Worm (Caenorhabditis elegans) whole organism, late embryonic: ENCODE results near the gene K01D12.1.

ENCODE experiments used
- F13H6.1 ChIP-seq: sonication (generic microtip); optimal IDR thresholded peaks from 2 replicates; lab custom pipeline; 2016; ENCODE audit warnings: missing genetic modification characterization, missing compliant biosample characterization
- T23F11.4 ChIP-seq: fragments of 200-800 bp; sonication (Bioruptor generic); optimal IDR thresholded peaks from 2 replicates; lab custom pipeline; 2018; ENCODE audit warnings: mild to moderate bottlenecking, missing genetic modification characterization, missing compliant biosample characterization
- Y22D7AL.16 ChIP-seq: sonication (generic microtip); optimal IDR thresholded peaks from 2 replicates; lab custom pipeline; 2016; ENCODE audit warnings: missing genetic modification characterization, missing compliant biosample characterization
- ahr-1 ChIP-seq: sonication (generic microtip); optimal IDR thresholded peaks from 2 replicates; lab custom pipeline; 2016; ENCODE audit warnings: missing genetic modification characterization, missing compliant biosample characterization
- ceh-14 ChIP-seq: sonication (generic microtip); optimal IDR thresholded peaks from 2 replicates; lab custom pipeline; 2016; ENCODE audit warnings: missing genotype, missing genetic modification characterization, missing compliant biosample characterization
- ceh-18 ChIP-seq: sonication (generic microtip); optimal IDR thresholded peaks from 2 replicates; lab custom pipeline; 2016; ENCODE audit warnings: missing genetic modification characterization, missing compliant biosample characterization
- ceh-24 ChIP-seq: sonication (generic microtip); optimal IDR thresholded peaks from 2 replicates; lab custom pipeline; 2016; ENCODE audit warnings: mild to moderate bottlenecking, missing genetic modification characterization, missing compliant biosample characterization
- ceh-30 ChIP-seq: fragments of 150-350 bp; optimal IDR thresholded peaks from 2 replicates; lab custom pipeline; 2014; ENCODE audit warnings: missing biosample characterization, missing genetic modification characterization
- ceh-31 ChIP-seq: sonication (generic microtip); optimal IDR thresholded peaks from 2 replicates; lab custom pipeline; 2016; ENCODE audit warnings: missing genetic modification characterization, missing compliant biosample characterization
- ceh-45 ChIP-seq: fragments of 200-800 bp; sonication (Bioruptor generic); IDR thresholded peaks from 2 replicates; pipeline ENCODE4 v1.3.6; 2022; ENCODE audit warnings: missing genetic modification reagents, missing genetic modification characterization, missing compliant biosample characterization
- ceh-48 ChIP-seq: sonication (generic microtip); optimal IDR thresholded peaks from 2 replicates; lab custom pipeline; 2016; ENCODE audit warnings: missing genetic modification characterization, inconsistent platforms, missing compliant biosample characterization
- che-1 ChIP-seq: sonication (generic microtip); optimal IDR thresholded peaks from 2 replicates; lab custom pipeline; 2016; ENCODE audit warnings: mild to moderate bottlenecking, missing genetic modification characterization, missing compliant biosample characterization
- dmd-4 ChIP-seq: sonication (generic microtip); optimal IDR thresholded peaks from 2 replicates; lab custom pipeline; 2016; ENCODE audit warnings: borderline replicate concordance, missing genetic modification characterization, missing compliant biosample characterization
- dve-1 ChIP-seq: sonication (generic microtip); optimal IDR thresholded peaks from 2 replicates; lab custom pipeline; 2017; ENCODE audit warnings: antibody characterized with exemption, mild to moderate bottlenecking, missing genetic modification characterization, missing compliant biosample characterization
- ets-4 ChIP-seq: sonication (generic microtip); optimal IDR thresholded peaks from 2 replicates; lab custom pipeline; 2016; ENCODE audit warnings: missing genetic modification characterization, missing compliant biosample characterization
- fax-1 ChIP-seq: sonication (generic microtip); optimal IDR thresholded peaks from 2 replicates; lab custom pipeline; 2016; ENCODE audit warnings: missing genotype, missing genetic modification characterization, missing compliant biosample characterization
- hlh-13 ChIP-seq: fragments of 200-800 bp; sonication (Bioruptor generic); optimal IDR thresholded peaks from 2 replicates; lab custom pipeline; 2018; ENCODE audit warnings: mild to moderate bottlenecking, missing genetic modification characterization, missing compliant biosample characterization
- hlh-15 ChIP-seq: sonication (generic microtip); optimal IDR thresholded peaks from 2 replicates; lab custom pipeline; 2016; ENCODE audit warnings: missing genetic modification characterization, missing compliant biosample characterization
- hlh-30 ChIP-seq: sonication (generic microtip); optimal IDR thresholded peaks from 2 replicates; lab custom pipeline; 2017; ENCODE audit warnings: antibody characterized with exemption, missing genetic modification characterization, missing compliant biosample characterization; ENCODE audit not compliant: insufficient read depth
- hlh-6 ChIP-seq: sonication (generic microtip); optimal IDR thresholded peaks from 2 replicates; lab custom pipeline; 2016; ENCODE audit warnings: missing genotype, missing genetic modification characterization, missing compliant biosample characterization
- mec-3 ChIP-seq: sonication (generic microtip); optimal IDR thresholded peaks from 2 replicates; lab custom pipeline; 2016; ENCODE audit warnings: borderline replicate concordance, missing genetic modification characterization, missing compliant biosample characterization
- nfya-1 ChIP-seq: sonication (generic microtip); optimal IDR thresholded peaks from 2 replicates; lab custom pipeline; 2017; ENCODE audit warnings: missing genetic modification characterization, mild to moderate bottlenecking, missing compliant biosample characterization, antibody characterized with exemption, moderate library complexity
- nhr-11 ChIP-seq: fragments of 150-350 bp; optimal IDR thresholded peaks from 2 replicates; lab custom pipeline; 2014; ENCODE audit warnings: missing biosample characterization, missing genetic modification characterization
- npax-4 ChIP-seq: sonication (generic microtip); optimal IDR thresholded peaks from 2 replicates; lab custom pipeline; 2016; ENCODE audit warnings: missing genetic modification characterization, missing compliant biosample characterization
- odd-2 ChIP-seq: sonication (generic microtip); optimal IDR thresholded peaks from 2 replicates; lab custom pipeline; 2017; ENCODE audit warnings: antibody characterized with exemption, mild to moderate bottlenecking, missing genetic modification characterization, missing compliant biosample characterization
- pag-3 ChIP-seq: sonication (generic microtip); optimal IDR thresholded peaks from 2 replicates; lab custom pipeline; 2016; ENCODE audit warnings: missing compliant biosample characterization, missing genetic modification characterization, borderline replicate concordance
- pax-1 ChIP-seq: fragments of 150-350 bp; optimal IDR thresholded peaks from 2 replicates; lab custom pipeline; 2014; ENCODE audit warnings: missing biosample characterization, missing genetic modification characterization
- pha-2 ChIP-seq: sonication (generic microtip); optimal IDR thresholded peaks from 2 replicates; lab custom pipeline; 2017; ENCODE audit warnings: mild to moderate bottlenecking, missing genetic modification characterization, missing compliant biosample characterization
- pha-4 ChIP-seq: fragments of 150-350 bp; optimal IDR thresholded peaks from 2 replicates; lab custom pipeline; 2018; ENCODE audit warnings: missing biosample characterization, missing genetic modification reagents, missing genetic modification characterization
- pqm-1 ChIP-seq: sonication (generic microtip); optimal IDR thresholded peaks from 2 replicates; lab custom pipeline; 2016; ENCODE audit warnings: missing genetic modification characterization, missing compliant biosample characterization
- pros-1 ChIP-seq: fragments of 150-350 bp; optimal IDR thresholded peaks from 2 replicates; lab custom pipeline; 2014; ENCODE audit warnings: missing biosample characterization, missing genetic modification reagents, missing genetic modification characterization
- rnt-1 ChIP-seq: sonication (generic microtip); optimal IDR thresholded peaks from 2 replicates; lab custom pipeline; 2016; ENCODE audit warnings: missing genetic modification characterization, missing compliant biosample characterization
- sdc-2 ChIP-seq: sonication (generic microtip); optimal IDR thresholded peaks from 2 replicates; lab custom pipeline; 2016; ENCODE audit warnings: missing genotype, missing genetic modification characterization, missing compliant biosample characterization
- sox-4 ChIP-seq: sonication (generic microtip); optimal IDR thresholded peaks from 2 replicates; lab custom pipeline; 2017; ENCODE audit warnings: mild to moderate bottlenecking, missing genetic modification characterization, inconsistent platforms, missing compliant biosample characterization
- tbx-2 ChIP-seq: sonication (generic microtip); optimal IDR thresholded peaks from 2 replicates; lab custom pipeline; 2016; ENCODE audit warnings: missing genetic modification characterization, missing compliant biosample characterization
- tbx-7 ChIP-seq: sonication (generic microtip); optimal IDR thresholded peaks from 2 replicates; lab custom pipeline; 2016; ENCODE audit warnings: missing genotype, missing genetic modification characterization, missing compliant biosample characterization
- ttx-3 ChIP-seq: sonication (generic microtip); optimal IDR thresholded peaks from 2 replicates; lab custom pipeline; 2016; ENCODE audit warnings: missing genetic modification reagents, missing genetic modification characterization, missing compliant biosample characterization
- unc-42 ChIP-seq: sonication (generic microtip); optimal IDR thresholded peaks from 2 replicates; lab custom pipeline; 2016; ENCODE audit warnings: missing genotype, missing genetic modification characterization, missing compliant biosample characterization
- unc-55 ChIP-seq: sonication (generic microtip); optimal IDR thresholded peaks from 2 replicates; lab custom pipeline; 2017; ENCODE audit warnings: missing biosample characterization, missing genetic modification reagents, missing genetic modification characterization
- zip-5 ChIP-seq: sonication (generic microtip); optimal IDR thresholded peaks from 2 replicates; lab custom pipeline; 2016; ENCODE audit warnings: missing genetic modification characterization, missing compliant biosample characterization
- ztf-16 ChIP-seq: sonication (generic microtip); optimal IDR thresholded peaks from 2 replicates; lab custom pipeline; 2017; ENCODE audit warnings: missing genetic modification characterization, missing compliant biosample characterization

K01D12.1 gene

ce11 chrV:12397545-12397944, 20.2 kb downstream of the K01D12.1 start, which contains the start of gene K01D12.5:
K01D12.5 (plus strand) TSS chrV:12397845.
- no peak for TF ChIP-seq npax-4
- TF ChIP-seq ceh-14 (tag; lab: Kevin White, UChicago), result no peak
- TF ChIP-seq ahr-1 (tag; lab: Kevin White, UChicago), result no peak
- TF ChIP-seq pqm-1 (tag; lab: Kevin White, UChicago), result no peak
- TF ChIP-seq pros-1 (tag; lab: Kevin White, UChicago), result no peak
- TF ChIP-seq ceh-24, result no peak
- no peak for TF ChIP-seq pag-3 (tag; lab: Kevin White, UChicago)
- TF ChIP-seq dve-1 (tag; lab: Kevin White, UChicago), result no peak
- TF ChIP-seq ceh-31 (tag; lab: Kevin White, UChicago), result no peak
- TF ChIP-seq, all 69 proteins: peak for 0

- TF ChIP-seq F13H6.1 (tag; lab: Kevin White, UChicago) (no peak), ttx-3 (tag; lab: Kevin White, UChicago) (no peak), ceh-45 (GFP tag; lab: Robert Waterston, UW) (no peak), npax-4 (no peak), dmd-4 (tag; lab: Kevin White, UChicago) (no peak), zip-5 (tag; lab: Kevin White, UChicago) (no peak), pha-4 (tag; lab: Kevin White, UChicago) (no peak), unc-55 (GFP tag; lab: Kevin White, UChicago) (no peak)
Measured at ce11 chrV:12400677-12401236, 23.4 kb downstream of the K01D12.1 start, which contains the start of the genes K01D12.20 and miga-1. K01D12.20 (minus strand) TSS chrV:12400814. miga-1 (minus strand) TSS chrV:12400859.

DNA sequence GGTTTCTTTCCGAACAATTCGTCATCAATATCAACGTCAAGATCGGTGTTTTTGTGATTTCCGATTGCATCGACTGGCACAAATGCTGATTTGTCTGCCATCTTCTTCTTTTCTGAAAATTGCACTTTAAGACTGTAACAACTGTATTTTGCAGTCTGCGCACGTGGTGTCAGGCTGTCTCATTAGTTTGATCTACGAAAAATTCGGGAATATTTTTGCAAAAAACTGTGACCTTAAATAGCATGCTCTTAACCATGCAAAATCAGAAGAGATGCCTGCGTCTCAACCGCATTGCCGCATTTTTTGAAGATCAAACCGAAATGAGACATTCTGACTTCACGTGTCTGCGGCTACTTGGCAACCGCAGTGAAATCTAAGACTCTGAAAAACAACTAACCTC, 24.0 kb downstream of the K01D12.1 start, which contains the start of gene K01D12.7:
Gene K01D12.7 (minus strand): TSS at position 101 of the 400 bp plus-strand sequence.
- no peak for TF ChIP-seq hlh-6
- no peak for TF ChIP-seq pha-2 (tag; lab: Kevin White, UChicago)
- no peak for TF ChIP-seq nfya-1 (tag; lab: Kevin White, UChicago)
- no peak for TF ChIP-seq ahr-1 (tag; lab: Kevin White, UChicago)
- no peak for TF ChIP-seq odd-2

DNA sequence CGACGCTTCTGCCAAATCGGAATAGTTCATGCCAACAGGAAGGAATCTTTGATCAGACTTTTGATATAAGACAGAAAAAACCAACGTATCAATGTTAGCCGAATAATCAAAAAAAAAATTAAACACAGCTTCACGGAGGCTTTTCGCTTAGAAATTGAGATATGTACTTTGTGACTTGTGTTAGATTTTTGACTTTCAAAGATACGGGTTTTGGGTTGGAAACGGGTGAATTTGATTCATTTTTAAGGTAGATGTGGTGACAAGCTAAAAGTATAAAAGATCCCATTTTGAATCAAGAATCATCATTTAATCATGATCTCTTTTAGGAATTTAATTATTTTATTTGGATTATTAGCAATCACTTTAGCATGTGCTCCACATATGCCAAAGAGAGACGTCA, 25.0 kb downstream of the K01D12.1 start, which contains the start of gene K01D12.8:
Gene K01D12.8 (plus strand): TSS at position 301 of the 400 bp plus-strand sequence.
- TF ChIP-seq ceh-45 (GFP tag; lab: Robert Waterston, UW) (no peak), unc-42 (no peak), Y22D7AL.16 (tag; lab: Kevin White, UChicago) (no peak), che-1 (tag; lab: Kevin White, UChicago) (no peak), sdc-2 (tag; lab: Kevin White, UChicago) (no peak), tbx-7 (tag; lab: Kevin White, UChicago) (no peak), T23F11.4 (GFP tag; lab: Kevin White, UChicago) (no peak), hlh-30 (tag; lab: Kevin White, UChicago) (no peak), hlh-13 (no peak), mec-3 (tag; lab: Kevin White, UChicago) (no peak), rnt-1 (no peak), npax-4 (no peak), ceh-18 (no peak), sox-4 (no peak), odd-2 (no peak), pros-1 (tag; lab: Kevin White, UChicago) (no peak), ztf-16 (tag; lab: Kevin White, UChicago) (no peak), nhr-11 (no peak), unc-55 (GFP tag; lab: Kevin White, UChicago) (no peak), ceh-24 (no peak)

ce11 chrV:12404544-12404943, 27.2 kb downstream of the K01D12.1 start, which contains the start of gene K01D12.9:
K01D12.9 (minus strand) TSS chrV:12404644.
- TF ChIP-seq sox-4 (no peak), ceh-31 (tag; lab: Kevin White, UChicago) (no peak), ets-4 (tag; lab: Kevin White, UChicago) (no peak), hlh-15 (tag; lab: Kevin White, UChicago) (no peak), ceh-30 (no peak), mec-3 (tag; lab: Kevin White, UChicago) (no peak), che-1 (tag; lab: Kevin White, UChicago) (no peak), pag-3 (tag; lab: Kevin White, UChicago) (no peak), ceh-48 (tag; lab: Kevin White, UChicago) (no peak), fax-1 (tag; lab: Kevin White, UChicago) (no peak), tbx-2 (no peak), pax-1 (no peak), F13H6.1 (tag; lab: Kevin White, UChicago) (no peak)
